Fruit fly (Drosophila melanogaster): ENCODE data around the gene CG13386.

DNA sequence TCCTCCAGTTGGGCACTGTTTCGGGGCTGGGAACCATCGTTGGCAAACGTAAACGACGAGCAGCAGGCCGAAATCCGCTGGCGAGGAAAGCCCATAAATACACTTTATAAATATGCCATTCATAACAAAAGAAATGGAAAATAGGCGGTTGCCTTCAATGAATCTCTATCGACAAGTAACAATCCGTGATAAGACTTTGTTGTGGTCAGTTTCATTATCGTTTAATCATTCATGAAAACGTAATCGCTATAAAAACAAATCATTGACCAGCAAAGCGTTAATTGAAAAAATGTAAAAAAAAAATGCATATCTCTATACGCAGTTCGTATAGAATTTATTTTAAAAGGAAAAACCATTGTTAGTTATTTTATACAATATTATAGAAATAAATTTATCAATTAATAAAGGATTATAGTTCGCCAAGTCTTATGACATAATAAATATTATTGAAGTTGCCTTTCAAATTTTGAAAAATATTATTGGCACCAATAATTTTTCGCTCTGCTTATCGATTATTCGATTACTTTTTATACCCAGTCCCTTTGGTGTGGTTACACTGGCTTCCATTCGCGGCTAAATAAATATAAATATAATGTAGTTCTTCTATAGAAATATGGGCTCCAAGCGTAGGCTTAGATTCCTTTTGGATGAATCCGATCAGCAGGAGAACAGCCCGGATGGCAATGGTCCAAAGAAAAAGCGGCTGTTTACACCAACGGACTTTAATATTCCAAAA is 1.2 kb downstream of the CG13386 start, which contains the start of gene CG31898:
- TF ChIP-seq CG11902 (GFP tag; optimal IDR thresholded peaks at IDR 0.05): no peak
- no peak for TF ChIP-seq CG3919 (GFP tag; optimal IDR thresholded peaks at IDR 0.05)
- no peak for TF ChIP-seq eg (GFP tag; IDR thresholded peaks at IDR 0.05)
- no peak for TF ChIP-seq fkh (GFP tag; optimal IDR thresholded peaks at IDR 0.05)
- no peak for TF ChIP-seq Met (GFP tag; optimal IDR thresholded peaks at IDR 0.05)
- no peak for TF ChIP-seq Sox14 (GFP tag; optimal IDR thresholded peaks at IDR 0.05)
- TF ChIP-seq Eip75B (GFP tag; optimal IDR thresholded peaks at IDR 0.05): no peak
- no peak for TF ChIP-seq OdsH (GFP tag; optimal IDR thresholded peaks at IDR 0.05)
- no peak for TF ChIP-seq CG10669 (GFP tag; optimal IDR thresholded peaks at IDR 0.05)
- no peak for TF ChIP-seq CG6163 (GFP tag; IDR thresholded peaks at IDR 0.05)
